Worm (Caenorhabditis elegans) whole organism, L2 larva: ENCODE results near the gene H35B03.2.

Experiments used
- C34F6.9 ChIP-seq: fragments of 150-350 bp; optimal IDR thresholded peaks from 2 replicates; lab custom pipeline; 2014; ENCODE audit warnings: missing biosample characterization, missing genetic modification characterization
- F13H6.1 ChIP-seq: sonication (generic microtip); optimal IDR thresholded peaks from 2 replicates; lab custom pipeline; 2016; ENCODE audit warnings: missing genetic modification characterization, missing compliant biosample characterization
- R02D3.7 ChIP-seq: fragments of 150-350 bp; optimal IDR thresholded peaks from 2 replicates; lab custom pipeline; 2014; ENCODE audit warnings: missing biosample characterization, missing genetic modification characterization
- Y55F3AM.14 ChIP-seq: fragments of 200-800 bp; sonication (Bioruptor generic); optimal IDR thresholded peaks from 2 replicates; lab custom pipeline; 2018; ENCODE audit warnings: mild to moderate bottlenecking, missing genetic modification characterization, missing compliant biosample characterization
- aly-2 ChIP-seq: fragments of 150-350 bp; optimal IDR thresholded peaks from 2 replicates; lab custom pipeline; 2014; ENCODE audit warnings: missing biosample characterization, missing genetic modification characterization
- ama-1 ChIP-seq: fragments of 150-350 bp; optimal IDR thresholded peaks from 2 replicates; lab custom pipeline; 2018; ENCODE audit warnings: inconsistent platforms
- blmp-1 ChIP-seq: sonication (generic microtip); optimal IDR thresholded peaks from 2 replicates; lab custom pipeline; 2017; ENCODE audit warnings: missing genetic modification characterization, mild to moderate bottlenecking, missing compliant biosample characterization, antibody characterized with exemption, moderate library complexity; ENCODE audit not compliant: insufficient read depth
- ceh-16 ChIP-seq: fragments of 150-350 bp; optimal IDR thresholded peaks from 2 replicates; lab custom pipeline; 2014; ENCODE audit warnings: missing biosample characterization, missing genetic modification characterization
- crh-2 ChIP-seq: sonication (generic microtip); optimal IDR thresholded peaks from 2 replicates; lab custom pipeline; 2017; ENCODE audit warnings: missing biosample characterization, missing genetic modification characterization
- egl-27 ChIP-seq: sonication (generic microtip); optimal IDR thresholded peaks from 3 replicates; lab custom pipeline; 2017; ENCODE audit warnings: missing biosample characterization, missing genetic modification reagents, missing genetic modification characterization
- elt-1 ChIP-seq: fragments of 150-350 bp; optimal IDR thresholded peaks from 2 replicates; lab custom pipeline; 2014; ENCODE audit warnings: missing biosample characterization, missing genetic modification characterization
- elt-3 ChIP-seq: sonication (generic microtip); optimal IDR thresholded peaks from 2 replicates; lab custom pipeline; 2017; ENCODE audit warnings: missing biosample characterization, missing genetic modification characterization
- fos-1 ChIP-seq: fragments of 150-350 bp; optimal IDR thresholded peaks from 2 replicates; lab custom pipeline; 2014; ENCODE audit warnings: missing biosample characterization, missing genetic modification characterization
- gmeb-1 ChIP-seq: fragments of 150-350 bp; optimal IDR thresholded peaks from 2 replicates; lab custom pipeline; 2014; ENCODE audit warnings: missing biosample characterization, missing genetic modification characterization
- lin-39 ChIP-seq: fragments of 150-350 bp; optimal IDR thresholded peaks from 2 replicates; lab custom pipeline; 2014; ENCODE audit warnings: missing biosample characterization, missing genetic modification reagents, missing genetic modification characterization
- lsy-2 ChIP-seq, 2 experiments: fragments of 150-350 bp in 1 of 2; sonication (generic microtip) in 1 of 2; optimal IDR thresholded peaks; 2 replicates each; lab custom pipeline; 2014 to 2017; ENCODE audit warnings: missing biosample characterization in 2 of 2, missing genetic modification characterization in 2 of 2
- mab-5 ChIP-seq: fragments of 150-350 bp; optimal IDR thresholded peaks from 2 replicates; lab custom pipeline; 2014; ENCODE audit warnings: missing biosample characterization, missing genetic modification characterization
- nhr-10 ChIP-seq: sonication (generic microtip); optimal IDR thresholded peaks from 2 replicates; lab custom pipeline; 2017; ENCODE audit warnings: missing biosample characterization, missing genetic modification characterization
- nhr-11 ChIP-seq: fragments of 150-350 bp; optimal IDR thresholded peaks from 2 replicates; lab custom pipeline; 2014; ENCODE audit warnings: missing biosample characterization, missing genetic modification characterization
- nhr-12 ChIP-seq: fragments of 150-350 bp; optimal IDR thresholded peaks from 2 replicates; lab custom pipeline; 2014; ENCODE audit warnings: missing biosample characterization, missing genetic modification characterization
- nhr-129 ChIP-seq: fragments of 150-350 bp; optimal IDR thresholded peaks from 2 replicates; lab custom pipeline; 2014; ENCODE audit warnings: missing biosample characterization, missing genetic modification characterization
- nhr-21 ChIP-seq: fragments of 150-350 bp; optimal IDR thresholded peaks from 2 replicates; lab custom pipeline; 2014; ENCODE audit warnings: missing biosample characterization, missing genetic modification characterization
- nhr-25 ChIP-seq: fragments of 150-350 bp; sonication (generic microtip); optimal IDR thresholded peaks from 3 replicates; lab custom pipeline; 2014; ENCODE audit warnings: missing biosample characterization, missing genetic modification characterization
- peb-1 ChIP-seq: fragments of 150-350 bp; optimal IDR thresholded peaks from 2 replicates; lab custom pipeline; 2014; ENCODE audit warnings: missing biosample characterization, missing genetic modification characterization
- sem-4 ChIP-seq: fragments of 150-350 bp; optimal IDR thresholded peaks from 2 replicates; lab custom pipeline; 2014; ENCODE audit warnings: missing biosample characterization, missing genetic modification reagents, missing genetic modification characterization
- sma-3 ChIP-seq: sonication (generic microtip); optimal IDR thresholded peaks from 2 replicates; lab custom pipeline; 2016; ENCODE audit warnings: missing genetic modification reagents, missing genetic modification characterization, missing compliant biosample characterization
- sma-9 ChIP-seq, 2 experiments: fragments of 150-350 bp in 1 of 2; sonication (generic microtip) in 1 of 2; optimal IDR thresholded peaks; 2 replicates each; lab custom pipeline; 2014 to 2016; ENCODE audit warnings: missing genetic modification characterization in 2 of 2, mild to moderate bottlenecking in 1 of 2, missing biosample characterization in 1 of 2, missing compliant biosample characterization in 1 of 2, missing genetic modification reagents in 1 of 2, moderate library complexity in 1 of 2
- snpc-4 ChIP-seq: fragments of 150-350 bp; optimal IDR thresholded peaks from 2 replicates; lab custom pipeline; 2014; ENCODE audit warnings: missing biosample characterization, missing genetic modification characterization
- unc-39 ChIP-seq: fragments of 150-350 bp; optimal IDR thresholded peaks from 2 replicates; lab custom pipeline; 2014; ENCODE audit warnings: missing biosample characterization, missing genetic modification characterization
- unc-55 ChIP-seq: fragments of 150-350 bp; sonication (generic microtip); optimal IDR thresholded peaks from 3 replicates; lab custom pipeline; 2014; ENCODE audit warnings: missing biosample characterization, missing genetic modification reagents, missing genetic modification characterization
- unc-62 ChIP-seq: fragments of 150-350 bp; optimal IDR thresholded peaks from 2 replicates; lab custom pipeline; 2014; ENCODE audit warnings: missing biosample characterization, missing genetic modification reagents, missing genetic modification characterization
- zag-1 ChIP-seq: fragments of 150-350 bp; optimal IDR thresholded peaks from 2 replicates; lab custom pipeline; 2014; ENCODE audit warnings: missing biosample characterization, missing genetic modification characterization
- ztf-4 ChIP-seq: fragments of 150-350 bp; optimal IDR thresholded peaks from 2 replicates; lab custom pipeline; 2014; ENCODE audit warnings: missing biosample characterization, missing genetic modification characterization

Gene H35B03.2

DNA sequence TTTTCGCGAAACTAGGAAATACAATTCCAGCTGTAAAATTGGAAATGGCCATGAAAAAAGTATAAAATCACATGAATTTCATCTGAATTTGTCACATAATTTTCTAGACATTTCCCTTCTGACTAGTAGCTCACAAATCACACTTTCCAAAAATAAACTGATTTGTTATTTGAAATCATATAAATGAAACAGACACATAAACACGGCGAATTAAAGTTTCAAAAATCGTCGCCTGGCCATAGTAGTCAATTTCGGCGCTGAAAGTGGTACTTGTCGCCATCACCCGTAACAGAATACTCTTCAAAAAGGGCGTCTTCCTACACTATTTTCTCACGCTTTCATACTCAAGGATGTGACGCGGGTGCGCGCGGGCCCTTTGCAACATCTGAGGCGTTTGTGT is 21.2 kb upstream of the H35B03.2 start:
- TF ChIP-seq Y55F3AM.14 (GFP tag; lab: Kevin White, UChicago) (no peak), ztf-4 (tag; lab: Kevin White, UChicago) (no peak), unc-62 (GFP tag; lab: Kevin White, UChicago) (no peak), nhr-10 (no peak), nhr-12 (tag; lab: Kevin White, UChicago) (no peak), nhr-25 (tag; lab: Kevin White, UChicago) (peak; percentile 57)

- TF ChIP-seq F13H6.1 = no peak
- no peak for TF ChIP-seq lsy-2 (tag; optimal IDR thresholded peaks at IDR 0.05; lab: Kevin White, UChicago)
- TF ChIP-seq ztf-4 (tag; lab: Kevin White, UChicago) = no peak
- no peak for TF ChIP-seq Y55F3AM.14 (GFP tag; lab: Kevin White, UChicago)
- TF ChIP-seq nhr-11 (tag; lab: Kevin White, UChicago) = no peak
- TF ChIP-seq fos-1 (tag; lab: Kevin White, UChicago) = no peak
- TF ChIP-seq snpc-4 (tag; lab: Kevin White, UChicago) = no peak
- no peak for TF ChIP-seq C34F6.9 (tag; lab: Kevin White, UChicago)
- no peak for TF ChIP-seq nhr-10
- TF ChIP-seq unc-55 (GFP tag; lab: Kevin White, UChicago) = no peak
- no peak for TF ChIP-seq blmp-1
- no peak for TF ChIP-seq elt-1 (tag; lab: Kevin White, UChicago)
- no peak for TF ChIP-seq nhr-129 (tag; lab: Kevin White, UChicago)
- no peak for TF ChIP-seq sma-3 (GFP tag; lab: Kevin White, UChicago)
- TF ChIP-seq nhr-25 (tag; lab: Kevin White, UChicago) = no peak
- TF ChIP-seq peb-1 = no peak
- no peak for TF ChIP-seq sem-4 (tag; lab: Kevin White, UChicago)
- TF ChIP-seq ama-1 (lab: Kevin White, UChicago) = no peak
These were observed 20.5 kb upstream of the H35B03.2 start for ce11 chrIV:5751997-5752396.

ce11 chrIV:5749874-5750273 is 18.4 kb upstream of the H35B03.2 start:
- TF ChIP-seq sma-3 (GFP tag; lab: Kevin White, UChicago) (peak; percentile 11), egl-27 (tag; lab: Kevin White, UChicago) (no peak), unc-62 (GFP tag; lab: Kevin White, UChicago) (no peak), fos-1 (tag; lab: Kevin White, UChicago) (peak; percentile 14), sma-9 (GFP tag; optimal IDR thresholded peaks at IDR 0.05; lab: Kevin White, UChicago) (peak; percentile 80), sma-9 (tag; optimal IDR thresholded peaks at IDR 0.05; lab: Kevin White, UChicago) (no peak), crh-2 (tag; lab: Kevin White, UChicago) (peak; percentile 7), nhr-21 (peak; percentile 31), Y55F3AM.14 (GFP tag; lab: Kevin White, UChicago) (no peak), ceh-16 (tag; lab: Kevin White, UChicago) (peak; percentile 37), sem-4 (tag; lab: Kevin White, UChicago) (no peak), nhr-11 (tag; lab: Kevin White, UChicago) (no peak), zag-1 (no peak), nhr-25 (tag; lab: Kevin White, UChicago) (peak; percentile 57), nhr-10 (no peak), unc-39 (tag; lab: Kevin White, UChicago) (no peak), snpc-4 (tag; lab: Kevin White, UChicago) (no peak), R02D3.7 (no peak), nhr-129 (tag; lab: Kevin White, UChicago) (peak; percentile 15)

ce11 chrIV:5744114-5744513 is 12.6 kb upstream of the H35B03.2 start, which contains the start of gene C45E5.1:
TSS of gene C45E5.1 (plus strand) at chrIV:5744403.
- TF ChIP-seq nhr-21 = no peak
- TF ChIP-seq sma-9 (GFP tag; optimal IDR thresholded peaks at IDR 0.05; lab: Kevin White, UChicago) = peak; percentile 66
- TF ChIP-seq sma-9 (tag; optimal IDR thresholded peaks at IDR 0.05; lab: Kevin White, UChicago) = no peak
- TF ChIP-seq C34F6.9 (tag; lab: Kevin White, UChicago) = no peak
- TF ChIP-seq gmeb-1 = no peak
- TF ChIP-seq egl-27 (tag; lab: Kevin White, UChicago) = no peak
- TF ChIP-seq ama-1 (lab: Kevin White, UChicago) = no peak
- TF ChIP-seq elt-1 (tag; lab: Kevin White, UChicago) = no peak
- TF ChIP-seq lin-39 (tag; lab: Kevin White, UChicago) = no peak
- TF ChIP-seq nhr-25 (tag; lab: Kevin White, UChicago) = no peak
- TF ChIP-seq mab-5 (tag; lab: Kevin White, UChicago) = no peak
- peak; percentile 48 for TF ChIP-seq fos-1 (tag; lab: Kevin White, UChicago)
- TF ChIP-seq elt-3 (tag; lab: Kevin White, UChicago) = no peak
- no peak for TF ChIP-seq ceh-16 (tag; lab: Kevin White, UChicago)
- no peak for TF ChIP-seq R02D3.7
- no peak for TF ChIP-seq unc-62 (GFP tag; lab: Kevin White, UChicago)
- TF ChIP-seq aly-2 (tag; lab: Kevin White, UChicago) = no peak
